Fruit fly (Drosophila melanogaster) whole organism, pupa: ENCODE measurements around the gene Mt2.

Experiments used
- CG10348 ChIP-seq: fragments of 200-800 bp; sonication (Bioruptor generic); IDR thresholded peaks from 2 replicates; pipeline ENCODE4 v1.3.6; 2022; ENCODE audit warnings: missing biosample characterization, missing genetic modification characterization
- CG12605 ChIP-seq: fragments of 200-800 bp; sonication (Bioruptor generic); IDR thresholded peaks from 2 replicates; pipeline ENCODE4 v1.3.6; 2022; ENCODE audit warnings: missing biosample characterization, missing genetic modification characterization
- CG13204 ChIP-seq: fragments of 200-800 bp; sonication (Bioruptor generic); optimal IDR thresholded peaks from 2 replicates; lab custom pipeline; 2018; ENCODE audit warnings: missing biosample characterization, mild to moderate bottlenecking, missing genetic modification characterization, moderate library complexity
- CG15710 ChIP-seq: fragments of 200-800 bp; sonication (Bioruptor generic); optimal IDR thresholded peaks from 2 replicates; lab custom pipeline; 2018; ENCODE audit warnings: missing biosample characterization, mild to moderate bottlenecking, missing genetic modification characterization, moderate library complexity
- CG17806 ChIP-seq: fragments of 200-800 bp; sonication (Bioruptor generic); optimal IDR thresholded peaks from 2 replicates; lab custom pipeline; 2018; ENCODE audit warnings: missing biosample characterization, mild to moderate bottlenecking, missing genetic modification characterization, moderate library complexity
- CG34367 ChIP-seq: fragments of 200-800 bp; sonication (Bioruptor generic); optimal IDR thresholded peaks from 2 replicates; lab custom pipeline; 2018; ENCODE audit warnings: missing biosample characterization, mild to moderate bottlenecking, missing genetic modification characterization
- CG4496 ChIP-seq: fragments of 200-800 bp; sonication (Bioruptor generic); IDR thresholded peaks from 3 replicates; pipeline ENCODE4 v1.3.6; 2022; ENCODE audit warnings: missing biosample characterization, missing genetic modification characterization
- CG9948 ChIP-seq: fragments of 200-800 bp; sonication (Bioruptor generic); optimal IDR thresholded peaks from 2 replicates; lab custom pipeline; 2018; ENCODE audit warnings: missing biosample characterization, mild to moderate bottlenecking, missing genetic modification characterization, moderate library complexity
- EcR ChIP-seq: fragments of 200-800 bp; sonication (Bioruptor generic); optimal IDR thresholded peaks from 3 replicates; lab custom pipeline; 2019; ENCODE audit warnings: missing biosample characterization, missing genetic modification characterization, mild to moderate bottlenecking, moderate library complexity, missing genetic modification reagents
- Pif1A ChIP-seq: fragments of 200-800 bp; sonication (Bioruptor generic); optimal IDR thresholded peaks from 3 replicates; lab custom pipeline; 2016; ENCODE audit warnings: missing biosample characterization, missing genetic modification characterization
- fd96Ca ChIP-seq: fragments of 200-800 bp; sonication (Bioruptor generic); IDR thresholded peaks from 3 replicates; pipeline ENCODE4 v1.3.6; 2022; ENCODE audit warnings: missing biosample characterization, missing genetic modification characterization

- TF ChIP-seq CG12605 (GFP tag; lab: Robert Waterston, UW) (no peak), CG9948 (tag; lab: Kevin White, UChicago) (no peak), CG13204 (GFP tag; lab: Kevin White, UChicago) (no peak), CG4496 (GFP tag; lab: Robert Waterston, UW) (no peak), Pif1A (GFP tag; lab: Kevin White, UChicago) (no peak), CG17806 (tag; lab: Kevin White, UChicago) (no peak), fd96Ca (GFP tag; lab: Robert Waterston, UW) (no peak), CG10348 (GFP tag; lab: Robert Waterston, UW) (no peak), CG34367 (tag; lab: Kevin White, UChicago) (no peak), EcR (GFP tag; lab: Kevin White, UChicago) (no peak), CG15710 (tag; lab: Kevin White, UChicago) (no peak)
These were observed 17.6 kb upstream of the Mt2 start for dm6 chr2L:12078695-12079094.
